Worm (Caenorhabditis elegans): ENCODE data around the gene str-12.

- no peak for TF ChIP-seq ama-1 (optimal IDR thresholded peaks at IDR 0.05)
- no peak for TF ChIP-seq ztf-11 (tag; optimal IDR thresholded peaks at IDR 0.05)
- TF ChIP-seq elt-3 (tag; optimal IDR thresholded peaks at IDR 0.05): no peak
- no peak for TF ChIP-seq peb-1 (tag; optimal IDR thresholded peaks at IDR 0.05)
- TF ChIP-seq egl-27 (tag; optimal IDR thresholded peaks at IDR 0.05): no peak
- TF ChIP-seq unc-39 (tag; optimal IDR thresholded peaks at IDR 0.05): no peak
- TF ChIP-seq nhr-11 (tag; optimal IDR thresholded peaks at IDR 0.05): no peak
- TF ChIP-seq mdl-1 (tag; optimal IDR thresholded peaks at IDR 0.05): no peak
Observed at ce11 chrV:15610350-15610940, at the start of gene str-12, which contains the start of gene fbxa-153.

All from whole organism, L2 larva.